Fruit fly (Drosophila melanogaster) ovary, adult (tissue): ENCODE measurements around the gene KP78b.

Source experiments
- CG17801 ChIP-seq: fragments of 200-800 bp; optimal IDR thresholded peaks from 2 replicates; lab custom pipeline; 2019; ENCODE audit warnings: missing biosample characterization, mild to moderate bottlenecking, missing genetic modification characterization, moderate library complexity; ENCODE audit not compliant: partially characterized antibody

KP78b gene

dm6 chr3R:11350741-11351140 lies 2.2 kb downstream of the KP78b start:
- TF ChIP-seq CG17801 (GFP tag; lab: Kevin White, UChicago), result no peak

DNA sequence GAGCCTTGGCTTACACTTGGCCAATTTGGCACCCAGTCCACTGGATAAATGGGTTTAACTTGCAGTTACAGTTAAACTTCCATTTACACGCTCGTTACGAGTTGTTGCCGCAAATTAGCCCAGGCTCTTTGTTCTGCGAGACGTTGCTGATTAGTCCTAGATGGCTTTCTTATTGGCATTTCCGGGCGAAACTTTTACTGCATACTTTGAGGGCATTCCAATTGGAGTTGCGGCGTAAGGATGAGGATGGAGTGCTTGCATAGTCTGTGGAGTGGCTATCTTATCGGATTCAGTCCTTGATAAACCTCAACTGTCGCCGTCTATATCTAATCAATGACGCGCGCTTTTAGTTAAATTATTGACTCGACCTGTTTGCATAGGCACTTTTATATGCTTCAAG lies 8.0 kb downstream of the KP78b start:
- no peak for TF ChIP-seq CG17801 (GFP tag; lab: Kevin White, UChicago)

dm6 chr3R:11343966-11344365 lies 9.0 kb downstream of the KP78b start:
- no peak for TF ChIP-seq CG17801 (GFP tag; lab: Kevin White, UChicago)

DNA sequence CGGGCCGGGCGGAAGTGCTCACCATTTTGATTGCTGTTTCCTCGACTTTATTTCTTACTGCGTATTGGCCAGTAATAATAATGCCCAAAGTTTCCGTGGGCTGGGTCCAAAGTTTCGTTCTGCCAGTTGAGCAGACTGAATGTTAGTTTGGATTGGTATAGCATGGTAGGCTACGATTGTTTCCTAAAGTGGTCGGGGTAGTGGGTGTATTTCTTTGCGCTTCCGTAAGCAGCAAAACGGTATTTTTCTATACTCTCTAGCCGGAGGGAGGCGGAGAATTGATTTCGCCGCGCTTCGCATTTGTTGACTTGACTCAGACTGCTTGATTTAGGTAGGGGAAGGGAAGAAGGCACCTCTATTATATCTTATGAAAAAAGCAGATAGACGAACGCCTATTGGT lies 9.5 kb downstream of the KP78b start:
- no peak for TF ChIP-seq CG17801 (GFP tag; lab: Kevin White, UChicago)

DNA sequence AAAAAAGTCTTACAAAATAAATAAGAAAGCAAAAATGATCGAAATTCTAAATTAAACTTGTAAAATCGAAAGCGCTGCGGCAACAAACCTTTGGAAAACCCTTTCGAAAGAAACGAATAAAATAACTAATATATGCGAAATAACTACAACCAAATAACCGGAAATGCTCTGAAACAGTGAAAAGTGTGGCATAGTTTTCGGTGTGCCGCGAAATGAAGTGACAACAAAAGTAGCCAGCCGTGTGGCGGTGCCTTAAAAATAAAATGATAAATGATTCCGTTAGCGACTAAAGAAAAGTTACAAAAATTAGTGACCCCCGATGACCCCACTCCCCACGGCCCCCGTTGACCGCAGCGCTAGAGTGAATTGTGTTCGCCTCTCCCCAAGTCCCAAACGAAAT lies 14.6 kb downstream of the KP78b start:
- no peak for TF ChIP-seq CG17801 (GFP tag; lab: Kevin White, UChicago)

DNA sequence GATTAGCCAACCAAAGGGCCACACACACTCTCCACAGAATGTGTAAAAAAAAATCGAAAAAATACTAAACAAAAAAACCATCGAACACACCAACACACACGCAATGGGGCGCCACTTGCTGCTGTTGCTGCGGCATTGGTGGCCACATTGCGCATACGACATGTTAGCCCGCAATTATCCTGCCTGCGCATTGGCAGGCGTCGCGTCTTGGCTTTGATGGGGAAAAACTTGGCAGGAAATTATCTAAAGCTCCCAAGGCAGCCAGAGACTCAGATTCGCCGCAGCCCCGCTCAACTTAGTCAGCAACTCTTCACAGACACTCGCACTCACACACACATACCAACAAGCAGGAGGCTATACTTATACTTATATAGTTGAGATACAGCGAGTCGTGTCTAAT lies 15.8 kb downstream of the KP78b start:
- TF ChIP-seq CG17801 (GFP tag; lab: Kevin White, UChicago), result no peak

dm6 chr3R:11335794-11336193 lies 17.1 kb downstream of the KP78b start:
- TF ChIP-seq CG17801 (GFP tag; lab: Kevin White, UChicago), result no peak

DNA sequence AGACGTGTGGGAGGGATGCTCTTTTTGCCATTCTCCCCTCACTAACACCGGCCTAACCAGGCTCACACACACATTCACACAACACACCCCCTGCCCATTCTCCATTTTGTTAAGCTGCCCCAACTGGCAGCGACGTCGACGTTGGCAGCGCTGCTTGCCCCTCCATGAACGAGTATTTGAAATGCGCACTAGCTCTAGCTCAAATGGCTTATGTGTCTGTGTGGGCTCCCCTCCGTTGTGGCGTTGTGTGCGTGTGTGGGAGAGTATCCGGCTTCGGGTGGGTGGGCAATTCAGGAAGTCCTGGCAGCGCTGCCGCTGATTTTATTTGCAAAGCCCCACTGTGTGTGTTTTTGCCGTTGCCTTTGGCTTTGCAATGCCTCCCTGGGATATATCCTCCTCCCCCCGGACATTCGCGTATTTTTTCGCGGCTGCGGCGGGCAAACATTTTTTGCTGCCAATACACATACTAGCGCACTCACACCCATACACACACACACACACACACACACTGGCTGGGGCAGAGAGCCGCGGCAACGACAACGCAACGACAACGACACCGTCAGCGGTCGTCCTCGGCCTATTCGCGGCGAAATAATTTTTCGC lies 18.6 kb downstream of the KP78b start:
- no peak for TF ChIP-seq CG17801 (GFP tag; lab: Kevin White, UChicago)

- no peak for TF ChIP-seq CG17801 (GFP tag; lab: Kevin White, UChicago)
Measured at dm6 chr3R:11330713-11331112, 22.2 kb downstream of the KP78b start.

dm6 chr3R:11328180-11328579 lies 24.8 kb downstream of the KP78b start, which contains the start of gene pros:
pros (plus strand) TSS chr3R:11328480.
- no peak for TF ChIP-seq CG17801 (GFP tag; lab: Kevin White, UChicago)

dm6 chr3R:11316667-11317066 lies 36.3 kb downstream of the KP78b start:
- TF ChIP-seq CG17801 (GFP tag; lab: Kevin White, UChicago), result no peak

- no peak for TF ChIP-seq CG17801 (GFP tag; lab: Kevin White, UChicago)
Measured at dm6 chr3R:11312292-11312691, 40.6 kb downstream of the KP78b start.

- TF ChIP-seq CG17801 (GFP tag; lab: Kevin White, UChicago), result no peak
Measured at dm6 chr3R:11310669-11311068, 42.3 kb downstream of the KP78b start.

dm6 chr3R:11305917-11306316 lies 47.0 kb downstream of the KP78b start:
- TF ChIP-seq CG17801 (GFP tag; lab: Kevin White, UChicago), result no peak

DNA sequence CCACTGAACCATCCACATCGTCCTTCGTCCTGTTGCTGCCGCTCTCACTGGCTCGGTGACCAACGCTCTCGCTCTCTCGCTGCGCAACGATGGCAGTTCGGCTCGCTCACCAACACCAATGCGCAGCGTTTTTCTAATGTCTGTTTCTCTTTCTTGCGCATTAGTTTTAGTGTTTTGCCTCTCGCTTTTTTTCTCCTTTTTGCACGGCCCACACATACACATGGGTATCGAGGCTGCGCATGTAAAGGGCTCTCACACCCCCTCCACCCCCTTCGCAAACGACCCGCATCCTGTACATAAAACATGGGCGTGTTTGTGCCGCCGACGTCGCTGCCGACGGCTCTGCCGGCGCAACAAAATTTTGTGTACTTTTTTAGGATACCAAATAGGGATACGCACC lies 50.0 kb downstream of the KP78b start:
- no peak for TF ChIP-seq CG17801 (GFP tag; lab: Kevin White, UChicago)
